Worm (Caenorhabditis elegans) whole organism, midembryonic: ENCODE measurements around the gene eif-1.A.

Experiments
- T22C8.4 ChIP-seq: fragments of 200-800 bp; sonication (Bioruptor generic); IDR thresholded peaks from 2 replicates; pipeline ENCODE4 v1.3.6; 2022; ENCODE audit warnings: missing genetic modification characterization, missing compliant biosample characterization
- cog-1 ChIP-seq: sonication (generic microtip); optimal IDR thresholded peaks from 2 replicates; lab custom pipeline; 2016; ENCODE audit warnings: missing genetic modification characterization, missing compliant biosample characterization
- flt-1 ChIP-seq: fragments of 200-800 bp; sonication (Bioruptor generic); IDR thresholded peaks from 2 replicates; pipeline ENCODE4 v1.3.6; 2022; ENCODE audit warnings: missing genetic modification characterization, missing compliant biosample characterization
- klf-2 ChIP-seq: fragments of 200-800 bp; sonication (Bioruptor generic); conservative IDR thresholded peaks from 2 replicates; pipeline ENCODE4 v1.3.6; 2022; ENCODE audit warnings: missing genetic modification reagents, missing genetic modification characterization, missing compliant biosample characterization
- med-1 ChIP-seq: sonication (generic microtip); optimal IDR thresholded peaks from 2 replicates; lab custom pipeline; 2017; ENCODE audit warnings: missing genetic modification characterization, mild to moderate bottlenecking, missing compliant biosample characterization, antibody characterized with exemption, missing genetic modification reagents; ENCODE audit not compliant: insufficient read depth
- ref-1 ChIP-seq: fragments of 200-800 bp; sonication (Bioruptor generic); conservative IDR thresholded peaks from 2 replicates; pipeline ENCODE4 v1.3.6; 2022; ENCODE audit warnings: missing genetic modification reagents, missing genetic modification characterization, missing compliant biosample characterization
- tab-1 ChIP-seq: fragments of 200-800 bp; sonication (Bioruptor generic); IDR thresholded peaks from 2 replicates; pipeline ENCODE4 v1.3.6; 2022; ENCODE audit warnings: missing genetic modification characterization, missing compliant biosample characterization
- ztf-23 ChIP-seq: fragments of 200-800 bp; sonication (Bioruptor generic); IDR thresholded peaks from 2 replicates; pipeline ENCODE4 v1.3.6; 2022; ENCODE audit warnings: missing genetic modification reagents, missing genetic modification characterization, missing compliant biosample characterization
- ztf-29 ChIP-seq: fragments of 200-800 bp; sonication (Bioruptor generic); IDR thresholded peaks from 2 replicates; pipeline ENCODE4 v1.3.6; 2022; ENCODE audit warnings: missing genetic modification reagents, missing genetic modification characterization, missing compliant biosample characterization

ce11 chrIV:4807219-4807618 lies 3.5 kb upstream of the eif-1.A start, which contains the start of gene H06H21.11:
- TF ChIP-seq flt-1 (GFP tag; lab: Robert Waterston, UW) (no peak), ztf-23 (GFP tag; lab: Robert Waterston, UW) (no peak), ztf-29 (GFP tag; lab: Robert Waterston, UW) (no peak), med-1 (GFP tag; lab: Kevin White, UChicago) (no peak), T22C8.4 (GFP tag; lab: Robert Waterston, UW) (no peak), klf-2 (no peak), cog-1 (tag; lab: Kevin White, UChicago) (no peak), ref-1 (GFP tag; lab: Robert Waterston, UW) (no peak), tab-1 (GFP tag; lab: Robert Waterston, UW) (no peak)
